Worm (Caenorhabditis elegans): ENCODE measurements around the gene srh-34.

DNA sequence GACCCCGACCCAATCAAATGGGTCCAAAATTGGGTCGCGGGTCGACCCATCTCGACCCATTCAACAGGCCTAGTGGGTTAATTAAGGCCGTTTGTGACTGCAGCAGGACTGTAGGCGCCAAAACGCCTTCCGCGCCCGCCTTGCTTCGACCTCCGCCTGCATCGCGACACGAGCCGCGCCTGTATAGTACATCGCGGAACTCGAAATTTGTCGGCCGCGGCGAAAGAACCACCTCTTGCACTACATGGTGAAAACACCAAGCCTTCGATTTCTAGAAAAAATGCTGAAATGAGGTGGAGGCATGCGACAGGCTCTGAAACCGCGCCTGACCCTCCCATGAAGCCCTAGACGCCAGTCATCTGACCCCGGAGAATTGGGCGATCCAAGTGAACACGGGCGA, 41.5 kb upstream of the srh-34 start:
- TF ChIP-seq nhr-11 (tag; optimal IDR thresholded peaks at IDR 0.05): no peak
- TF ChIP-seq ama-1 (optimal IDR thresholded peaks at IDR 0.05): no peak
- no peak for TF ChIP-seq jun-1 (tag; optimal IDR thresholded peaks at IDR 0.05)
- TF ChIP-seq mml-1 (tag; optimal IDR thresholded peaks at IDR 0.05): no peak
